Worm (Caenorhabditis elegans) whole organism, L1 larva: ENCODE data around the gene Y37D8A.8.
A peak's percentile ranks its signal among the peaks of the same experiment; 100 is the strongest.

Experiments
- jun-1 ChIP-seq: fragments of 150-350 bp; optimal IDR thresholded peaks from 2 replicates; lab custom pipeline; 2014; ENCODE audit warnings: missing biosample characterization, missing genetic modification reagents, missing genetic modification characterization
- nhr-28 ChIP-seq: fragments of 150-350 bp; optimal IDR thresholded peaks from 2 replicates; lab custom pipeline; 2014; ENCODE audit warnings: missing biosample characterization, missing genetic modification characterization
- nhr-71 ChIP-seq: sonication (generic microtip); optimal IDR thresholded peaks from 2 replicates; lab custom pipeline; 2016; ENCODE audit warnings: mild to moderate bottlenecking, missing genetic modification characterization, moderate library complexity, missing compliant biosample characterization
- pqm-1 ChIP-seq: sonication (generic microtip); optimal IDR thresholded peaks from 3 replicates; lab custom pipeline; 2017; ENCODE audit warnings: missing biosample characterization, missing genetic modification characterization
- snpc-4 ChIP-seq: fragments of 150-350 bp; optimal IDR thresholded peaks from 2 replicates; lab custom pipeline; 2014; ENCODE audit warnings: missing biosample characterization, missing genetic modification characterization
- sptf-1 ChIP-seq: fragments of 150-350 bp; optimal IDR thresholded peaks from 2 replicates; lab custom pipeline; 2014; ENCODE audit warnings: missing biosample characterization, missing genetic modification characterization
- swsn-7 ChIP-seq: sonication (generic microtip); optimal IDR thresholded peaks from 2 replicates; lab custom pipeline; 2016; ENCODE audit warnings: missing genetic modification characterization, missing compliant biosample characterization
- unc-62 ChIP-seq: fragments of 150-350 bp; optimal IDR thresholded peaks from 2 replicates; lab custom pipeline; 2014; ENCODE audit warnings: missing biosample characterization, missing genetic modification reagents, missing genetic modification characterization
- zag-1 ChIP-seq: fragments of 150-350 bp; optimal IDR thresholded peaks from 2 replicates; lab custom pipeline; 2014; ENCODE audit warnings: missing biosample characterization, missing genetic modification characterization
- zip-4 ChIP-seq: fragments of 200-800 bp; sonication (Bioruptor generic); optimal IDR thresholded peaks from 2 replicates; lab custom pipeline; 2018; ENCODE audit warnings: mild to moderate bottlenecking, missing genetic modification characterization, moderate library complexity, missing compliant biosample characterization

DNA sequence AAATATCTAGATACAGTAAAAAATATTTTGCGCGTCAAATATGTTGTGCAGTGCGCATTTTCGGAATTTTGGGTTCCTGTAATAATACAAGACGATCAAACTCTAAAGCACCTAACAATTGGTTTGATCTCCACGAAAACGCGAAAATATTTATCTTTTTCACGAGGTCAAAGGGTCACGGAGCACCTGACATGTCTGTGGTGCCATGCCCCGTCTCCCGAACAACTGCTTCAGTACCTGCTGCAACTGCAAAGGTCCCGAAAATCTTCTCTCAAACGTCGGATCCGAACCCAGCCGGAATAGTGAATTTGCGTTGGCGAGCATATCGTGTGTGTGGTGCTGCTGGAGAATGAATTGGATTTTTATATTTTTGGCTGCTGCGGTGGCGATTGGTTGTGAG lies 44.8 kb upstream of the Y37D8A.8 start, which contains the start of the genes Y37D8A.2 and Y37D8A.25:
- no peak for TF ChIP-seq unc-62 (GFP tag; lab: Kevin White, UChicago)
- no peak for TF ChIP-seq zip-4 (GFP tag; lab: Kevin White, UChicago)
- no peak for TF ChIP-seq zag-1 (tag; lab: Kevin White, UChicago)
- peak; percentile 42 for TF ChIP-seq nhr-71 (tag; lab: Kevin White, UChicago)
- TF ChIP-seq jun-1 = no peak
- TF ChIP-seq sptf-1 (tag; lab: Kevin White, UChicago) = no peak
- no peak for TF ChIP-seq swsn-7
- TF ChIP-seq pqm-1 (tag; lab: Kevin White, UChicago) = no peak
- TF ChIP-seq nhr-28 (tag; lab: Kevin White, UChicago) = no peak
- TF ChIP-seq snpc-4 (tag; lab: Kevin White, UChicago) = no peak
